Fruit fly (Drosophila melanogaster): ENCODE data around the gene ss.

dm6 chr3R:16389117-16389516 is 14.4 kb downstream of the ss start:
- TF ChIP-seq CrebA (GFP tag; optimal IDR thresholded peaks at IDR 0.05; ENCODE audit: borderline replicate concordance) = no peak
- no peak for TF ChIP-seq dmrt93B (GFP tag; optimal IDR thresholded peaks at IDR 0.05)
- TF ChIP-seq fru (GFP tag; optimal IDR thresholded peaks at IDR 0.05) = no peak
- TF ChIP-seq pan (optimal IDR thresholded peaks at IDR 0.05) = no peak
- TF ChIP-seq psq (GFP tag; optimal IDR thresholded peaks at IDR 0.05) = no peak
- no peak for TF ChIP-seq Myc (optimal IDR thresholded peaks at IDR 0.05)
- TF ChIP-seq Jra (GFP tag; optimal IDR thresholded peaks at IDR 0.05) = no peak
